Worm (Caenorhabditis elegans) whole organism, late embryonic: ENCODE data around the gene F35C8.5.

Experiments used
- T23F11.4 ChIP-seq: fragments of 200-800 bp; sonication (Bioruptor generic); optimal IDR thresholded peaks from 2 replicates; lab custom pipeline; 2018; ENCODE audit warnings: mild to moderate bottlenecking, missing genetic modification characterization, missing compliant biosample characterization
- ceh-24 ChIP-seq: sonication (generic microtip); optimal IDR thresholded peaks from 2 replicates; lab custom pipeline; 2016; ENCODE audit warnings: mild to moderate bottlenecking, missing genetic modification characterization, missing compliant biosample characterization
- ceh-48 ChIP-seq: sonication (generic microtip); optimal IDR thresholded peaks from 2 replicates; lab custom pipeline; 2016; ENCODE audit warnings: missing genetic modification characterization, inconsistent platforms, missing compliant biosample characterization
- ceh-9 ChIP-seq: sonication (generic microtip); optimal IDR thresholded peaks from 2 replicates; lab custom pipeline; 2016; ENCODE audit warnings: mild to moderate bottlenecking, missing genetic modification characterization, inconsistent platforms, missing compliant biosample characterization
- ets-4 ChIP-seq: sonication (generic microtip); optimal IDR thresholded peaks from 2 replicates; lab custom pipeline; 2016; ENCODE audit warnings: missing genetic modification characterization, missing compliant biosample characterization
- hlh-13 ChIP-seq: fragments of 200-800 bp; sonication (Bioruptor generic); optimal IDR thresholded peaks from 2 replicates; lab custom pipeline; 2018; ENCODE audit warnings: mild to moderate bottlenecking, missing genetic modification characterization, missing compliant biosample characterization
- nhr-11 ChIP-seq: fragments of 150-350 bp; optimal IDR thresholded peaks from 2 replicates; lab custom pipeline; 2014; ENCODE audit warnings: missing biosample characterization, missing genetic modification characterization
- pha-2 ChIP-seq: sonication (generic microtip); optimal IDR thresholded peaks from 2 replicates; lab custom pipeline; 2017; ENCODE audit warnings: mild to moderate bottlenecking, missing genetic modification characterization, missing compliant biosample characterization
- pha-4 ChIP-seq: fragments of 150-350 bp; optimal IDR thresholded peaks from 2 replicates; lab custom pipeline; 2018; ENCODE audit warnings: missing biosample characterization, missing genetic modification reagents, missing genetic modification characterization
- pqm-1 ChIP-seq: sonication (generic microtip); optimal IDR thresholded peaks from 2 replicates; lab custom pipeline; 2016; ENCODE audit warnings: missing genetic modification characterization, missing compliant biosample characterization
- rnt-1 ChIP-seq: sonication (generic microtip); optimal IDR thresholded peaks from 2 replicates; lab custom pipeline; 2016; ENCODE audit warnings: missing genetic modification characterization, missing compliant biosample characterization
- syd-9 ChIP-seq: sonication (generic microtip); optimal IDR thresholded peaks from 2 replicates; lab custom pipeline; 2016; ENCODE audit warnings: mild to moderate bottlenecking, missing genetic modification characterization, moderate library complexity, missing compliant biosample characterization
- tbx-2 ChIP-seq: sonication (generic microtip); optimal IDR thresholded peaks from 2 replicates; lab custom pipeline; 2016; ENCODE audit warnings: missing genetic modification characterization, missing compliant biosample characterization
- ttx-3 ChIP-seq: sonication (generic microtip); optimal IDR thresholded peaks from 2 replicates; lab custom pipeline; 2016; ENCODE audit warnings: missing genetic modification reagents, missing genetic modification characterization, missing compliant biosample characterization

ce11 chrX:5400524-5400923, 34.9 kb downstream of the F35C8.5 start, which contains the start of gene scav-1:
- TF ChIP-seq tbx-2 (tag; lab: Kevin White, UChicago) (no peak), ceh-48 (tag; lab: Kevin White, UChicago) (no peak), ceh-9 (tag; lab: Kevin White, UChicago) (no peak), syd-9 (tag; lab: Kevin White, UChicago) (no peak), T23F11.4 (no peak), ets-4 (no peak), ttx-3 (tag; lab: Kevin White, UChicago) (no peak), ceh-24 (tag; lab: Kevin White, UChicago) (no peak), pha-4 (tag; lab: Kevin White, UChicago) (no peak), hlh-13 (GFP tag; lab: Kevin White, UChicago) (no peak), pha-2 (tag; lab: Kevin White, UChicago) (no peak), rnt-1 (tag; lab: Kevin White, UChicago) (no peak), pqm-1 (tag; lab: Kevin White, UChicago) (no peak), nhr-11 (tag; lab: Kevin White, UChicago) (no peak)
